Worm (Caenorhabditis elegans) whole organism, L3 larva: ENCODE measurements around the gene oac-30.

ENCODE experiments used
- ceh-82 ChIP-seq: fragments of 150-350 bp; optimal IDR thresholded peaks from 2 replicates; lab custom pipeline; 2014; ENCODE audit warnings: missing biosample characterization, missing genetic modification characterization
- fkh-10 ChIP-seq: sonication (generic microtip); optimal IDR thresholded peaks from 2 replicates; lab custom pipeline; 2017; ENCODE audit warnings: missing biosample characterization, missing genetic modification reagents, missing genetic modification characterization
- fkh-2 ChIP-seq: fragments of 150-350 bp; optimal IDR thresholded peaks from 2 replicates; lab custom pipeline; 2014; ENCODE audit warnings: missing biosample characterization, missing genetic modification reagents, missing genetic modification characterization
- lin-15B ChIP-seq: fragments of 150-350 bp; optimal IDR thresholded peaks from 2 replicates; lab custom pipeline; 2014; ENCODE audit warnings: missing biosample characterization, missing genetic modification characterization
- nhr-11 ChIP-seq: fragments of 150-350 bp; optimal IDR thresholded peaks from 2 replicates; lab custom pipeline; 2014; ENCODE audit warnings: missing biosample characterization, missing genetic modification characterization
- nhr-23 ChIP-seq: fragments of 150-350 bp; optimal IDR thresholded peaks from 2 replicates; lab custom pipeline; 2014; ENCODE audit warnings: missing biosample characterization, missing genetic modification reagents, missing genetic modification characterization
- nhr-76 ChIP-seq: fragments of 150-350 bp; sonication (generic microtip); optimal IDR thresholded peaks from 5 replicates; lab custom pipeline; 2014; ENCODE audit warnings: missing biosample characterization, missing genetic modification characterization
- pha-4 ChIP-seq: fragments of 150-350 bp; optimal IDR thresholded peaks from 2 replicates; lab custom pipeline; 2014; ENCODE audit warnings: missing biosample characterization, missing genetic modification reagents, missing genetic modification characterization
- pqm-1 ChIP-seq: fragments of 150-350 bp; optimal IDR thresholded peaks from 2 replicates; lab custom pipeline; 2017; ENCODE audit warnings: missing biosample characterization, missing genetic modification characterization, inconsistent platforms
- snpc-4 ChIP-seq: fragments of 150-350 bp; optimal IDR thresholded peaks from 2 replicates; lab custom pipeline; 2014; ENCODE audit warnings: missing biosample characterization, missing genetic modification characterization
- tbx-2 ChIP-seq: sonication (generic microtip); optimal IDR thresholded peaks from 2 replicates; lab custom pipeline; 2016; ENCODE audit warnings: mild to moderate bottlenecking, missing genetic modification characterization, missing compliant biosample characterization
- ztf-11 ChIP-seq: fragments of 150-350 bp; optimal IDR thresholded peaks from 2 replicates; lab custom pipeline; 2014; ENCODE audit warnings: missing biosample characterization, missing genetic modification characterization
- ztf-4 ChIP-seq: fragments of 150-350 bp; optimal IDR thresholded peaks from 2 replicates; lab custom pipeline; 2014; ENCODE audit warnings: missing biosample characterization, missing genetic modification characterization

DNA sequence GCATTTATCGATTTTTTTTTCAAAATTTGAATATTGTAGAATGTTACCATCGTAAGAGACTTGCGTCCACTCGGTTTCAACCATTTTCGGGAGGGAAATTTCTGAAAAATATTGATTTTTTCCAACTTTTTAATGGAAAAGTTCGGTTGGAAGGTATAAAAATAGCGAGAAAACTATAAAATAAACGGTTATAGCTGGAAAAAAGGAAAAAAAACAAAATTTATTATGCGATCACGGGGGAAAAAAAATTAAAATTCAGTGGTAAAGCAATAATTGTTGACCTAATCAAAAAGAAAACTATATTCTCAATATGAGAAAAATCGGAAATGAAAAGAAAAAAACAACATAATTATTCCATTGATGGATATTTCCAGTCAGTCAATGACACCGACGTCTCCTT lies 39.3 kb upstream of the oac-30 start, which contains the start of gene emc-2:
- TF ChIP-seq fkh-2 (tag; lab: Kevin White, UChicago) (no peak), ztf-11 (tag; lab: Kevin White, UChicago) (no peak), nhr-76 (tag; lab: Kevin White, UChicago) (no peak), pha-4 (tag; lab: Kevin White, UChicago) (no peak), ztf-4 (tag; lab: Kevin White, UChicago) (no peak), snpc-4 (tag; lab: Kevin White, UChicago) (no peak), nhr-23 (tag; lab: Kevin White, UChicago) (no peak), lin-15B (tag; lab: Kevin White, UChicago) (no peak), pqm-1 (tag; lab: Kevin White, UChicago) (no peak), nhr-11 (tag; lab: Kevin White, UChicago) (no peak), ceh-82 (tag; lab: Kevin White, UChicago) (no peak), fkh-10 (GFP tag; lab: Kevin White, UChicago) (no peak), tbx-2 (tag; lab: Kevin White, UChicago) (no peak)
